Worm (Caenorhabditis elegans): ENCODE results near the gene nas-31.

- TF ChIP-seq ama-1 (optimal IDR thresholded peaks at IDR 0.05) (no peak), nhr-28 (tag; optimal IDR thresholded peaks at IDR 0.05) (no peak)
Observed at ce11 chrV:10955681-10956476, 34.2 kb upstream of the nas-31 start, which contains the start of gene F17C11.13.
